Fruit fly (Drosophila melanogaster): ENCODE measurements around the gene CG8679.

CG8679 gene

dm6 chr2L:21218912-21219246 lies 535 bp upstream of the CG8679 start:
- TF ChIP-seq psq (optimal IDR thresholded peaks at IDR 0.05) = no peak
- no peak for TF ChIP-seq Dll (optimal IDR thresholded peaks at IDR 0.05)
- TF ChIP-seq usp (GFP tag; optimal IDR thresholded peaks at IDR 0.05) = no peak
- TF ChIP-seq EcR (GFP tag; optimal IDR thresholded peaks at IDR 0.05) = no peak
- TF ChIP-seq CG8478 (optimal IDR thresholded peaks at IDR 0.05) = no peak
- no peak for TF ChIP-seq pan (optimal IDR thresholded peaks at IDR 0.05)

- TF ChIP-seq Dll (optimal IDR thresholded peaks at IDR 0.05) (no peak), EcR (GFP tag; optimal IDR thresholded peaks at IDR 0.05) (no peak), CG8478 (optimal IDR thresholded peaks at IDR 0.05) (no peak), pan (optimal IDR thresholded peaks at IDR 0.05) (no peak), usp (GFP tag; optimal IDR thresholded peaks at IDR 0.05) (no peak), psq (optimal IDR thresholded peaks at IDR 0.05) (no peak)
Observed at dm6 chr2L:21214961-21215362, 3.4 kb downstream of the CG8679 start.

- TF ChIP-seq pan (optimal IDR thresholded peaks at IDR 0.05) (no peak), EcR (GFP tag; optimal IDR thresholded peaks at IDR 0.05) (no peak)
Observed at dm6 chr2L:21206193-21206592, 12.2 kb downstream of the CG8679 start, which contains the start of gene clumsy. TSS of gene clumsy (plus strand) at chr2L:21206493.

dm6 chr2L:21202702-21203101 lies 15.6 kb downstream of the CG8679 start, which contains the start of gene CG31988:
TSS of gene CG31988 (minus strand) at chr2L:21202802.
- no peak for TF ChIP-seq pan (optimal IDR thresholded peaks at IDR 0.05)
- no peak for TF ChIP-seq psq (optimal IDR thresholded peaks at IDR 0.05)
- TF ChIP-seq EcR (GFP tag; optimal IDR thresholded peaks at IDR 0.05) = no peak
- TF ChIP-seq usp (GFP tag; optimal IDR thresholded peaks at IDR 0.05) = no peak
- no peak for TF ChIP-seq Dll (optimal IDR thresholded peaks at IDR 0.05)
- no peak for TF ChIP-seq CG8478 (optimal IDR thresholded peaks at IDR 0.05)

dm6 chr2L:21200275-21200674 lies 18.1 kb downstream of the CG8679 start, which contains the start of gene CG31624:
TSS of gene CG31624 (minus strand) at chr2L:21200375.
- no peak for TF ChIP-seq pan (optimal IDR thresholded peaks at IDR 0.05)
- TF ChIP-seq Dll (optimal IDR thresholded peaks at IDR 0.05) = no peak
- no peak for TF ChIP-seq psq (optimal IDR thresholded peaks at IDR 0.05)
- no peak for TF ChIP-seq CG8478 (optimal IDR thresholded peaks at IDR 0.05)

- TF ChIP-seq pan (optimal IDR thresholded peaks at IDR 0.05) (no peak), CG8478 (optimal IDR thresholded peaks at IDR 0.05) (no peak), psq (optimal IDR thresholded peaks at IDR 0.05) (no peak), Dll (optimal IDR thresholded peaks at IDR 0.05) (no peak), usp (GFP tag; optimal IDR thresholded peaks at IDR 0.05) (no peak), EcR (GFP tag; optimal IDR thresholded peaks at IDR 0.05) (no peak)
Observed at dm6 chr2L:21198633-21199264, 19.6 kb downstream of the CG8679 start, which contains the start of gene Ret. TSS of gene Ret (minus strand) at chr2L:21198762.

dm6 chr2L:21197178-21197577 lies 21.2 kb downstream of the CG8679 start:
- TF ChIP-seq usp (GFP tag; optimal IDR thresholded peaks at IDR 0.05) (no peak), psq (optimal IDR thresholded peaks at IDR 0.05) (no peak), CG8478 (optimal IDR thresholded peaks at IDR 0.05) (no peak), Dll (optimal IDR thresholded peaks at IDR 0.05) (no peak), pan (optimal IDR thresholded peaks at IDR 0.05) (no peak), EcR (GFP tag; optimal IDR thresholded peaks at IDR 0.05) (no peak)

- TF ChIP-seq CG8478 (optimal IDR thresholded peaks at IDR 0.05) = no peak
- no peak for TF ChIP-seq pan (optimal IDR thresholded peaks at IDR 0.05)
- no peak for TF ChIP-seq EcR (GFP tag; optimal IDR thresholded peaks at IDR 0.05)
- no peak for TF ChIP-seq psq (optimal IDR thresholded peaks at IDR 0.05)
- no peak for TF ChIP-seq usp (GFP tag; optimal IDR thresholded peaks at IDR 0.05)
- TF ChIP-seq Dll (optimal IDR thresholded peaks at IDR 0.05) = no peak
Observed at dm6 chr2L:21196511-21196910, 21.8 kb downstream of the CG8679 start.

dm6 chr2L:21195331-21195730 lies 23.0 kb downstream of the CG8679 start:
- TF ChIP-seq psq (optimal IDR thresholded peaks at IDR 0.05) (no peak), EcR (GFP tag; optimal IDR thresholded peaks at IDR 0.05) (no peak), CG8478 (optimal IDR thresholded peaks at IDR 0.05) (no peak), usp (GFP tag; optimal IDR thresholded peaks at IDR 0.05) (no peak), pan (optimal IDR thresholded peaks at IDR 0.05) (no peak), Dll (optimal IDR thresholded peaks at IDR 0.05) (no peak)

- TF ChIP-seq Dll (optimal IDR thresholded peaks at IDR 0.05) (no peak), pan (optimal IDR thresholded peaks at IDR 0.05) (no peak), EcR (GFP tag; optimal IDR thresholded peaks at IDR 0.05) (no peak)
Observed at dm6 chr2L:21189273-21189781, 29.0 kb downstream of the CG8679 start.

- TF ChIP-seq Dll (optimal IDR thresholded peaks at IDR 0.05) = no peak
- TF ChIP-seq psq (optimal IDR thresholded peaks at IDR 0.05) = no peak
- no peak for TF ChIP-seq pan (optimal IDR thresholded peaks at IDR 0.05)
- TF ChIP-seq EcR (GFP tag; optimal IDR thresholded peaks at IDR 0.05) = no peak
- no peak for TF ChIP-seq usp (GFP tag; optimal IDR thresholded peaks at IDR 0.05)
- no peak for TF ChIP-seq CG8478 (optimal IDR thresholded peaks at IDR 0.05)
Observed at dm6 chr2L:21187753-21188152, 30.6 kb downstream of the CG8679 start.

dm6 chr2L:21179615-21180031 lies 38.7 kb downstream of the CG8679 start, which contains the start of the genes bur and Mcm10:
TSS of gene bur (minus strand) at chr2L:21179683.
TSS of gene Mcm10 (plus strand) at chr2L:21179933.
- TF ChIP-seq psq (optimal IDR thresholded peaks at IDR 0.05) (no peak), Dll (optimal IDR thresholded peaks at IDR 0.05) (no peak), usp (GFP tag; optimal IDR thresholded peaks at IDR 0.05) (no peak), pan (optimal IDR thresholded peaks at IDR 0.05) (no peak), EcR (GFP tag; optimal IDR thresholded peaks at IDR 0.05) (no peak), CG8478 (optimal IDR thresholded peaks at IDR 0.05) (no peak)

dm6 chr2L:21179217-21179520 lies 39.2 kb downstream of the CG8679 start:
- TF ChIP-seq EcR (GFP tag; optimal IDR thresholded peaks at IDR 0.05) = no peak
- no peak for TF ChIP-seq CG8478 (optimal IDR thresholded peaks at IDR 0.05)
- TF ChIP-seq usp (GFP tag; optimal IDR thresholded peaks at IDR 0.05) = no peak
- TF ChIP-seq psq (optimal IDR thresholded peaks at IDR 0.05) = no peak
- TF ChIP-seq Dll (optimal IDR thresholded peaks at IDR 0.05) = no peak
- TF ChIP-seq pan (optimal IDR thresholded peaks at IDR 0.05) = no peak
